Fruit fly (Drosophila melanogaster): ENCODE results near the gene CG10140.

DNA sequence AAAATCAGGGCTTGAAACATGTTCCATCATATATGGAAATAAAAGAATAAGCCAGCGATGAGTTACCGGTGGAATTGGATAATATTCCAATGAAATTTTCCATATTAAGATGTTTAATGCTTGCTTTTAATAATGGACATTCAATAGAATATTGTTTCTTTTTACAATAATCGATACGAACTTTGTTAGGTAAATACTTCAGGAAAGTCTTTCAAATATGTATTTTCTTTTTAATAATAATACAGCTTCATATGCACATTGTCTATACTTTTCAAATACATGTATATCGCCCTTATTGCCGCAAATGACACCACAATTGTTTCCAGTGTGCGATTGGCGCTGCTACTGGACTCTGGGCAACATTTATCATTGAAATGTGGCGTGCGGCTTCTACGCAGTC is 33.4 kb downstream of the CG10140 start:
- no peak for TF ChIP-seq h (optimal IDR thresholded peaks at IDR 0.05)
- TF ChIP-seq psq (optimal IDR thresholded peaks at IDR 0.05), result no peak
- no peak for TF ChIP-seq Sin3A (optimal IDR thresholded peaks at IDR 0.05)
- TF ChIP-seq Myc (optimal IDR thresholded peaks at IDR 0.05), result no peak
